Worm (Caenorhabditis elegans) whole organism, L3 larva: Measurements from ENCODE around the gene C39F7.1.

Source experiments
- R02D3.7 ChIP-seq: fragments of 150-350 bp; optimal IDR thresholded peaks from 2 replicates; lab custom pipeline; 2014; ENCODE audit warnings: missing biosample characterization, missing genetic modification characterization
- aly-2 ChIP-seq: fragments of 150-350 bp; optimal IDR thresholded peaks from 2 replicates; lab custom pipeline; 2014; ENCODE audit warnings: missing biosample characterization, missing genetic modification characterization
- ceh-16 ChIP-seq: sonication (generic microtip); optimal IDR thresholded peaks from 2 replicates; lab custom pipeline; 2017; ENCODE audit warnings: missing biosample characterization, missing genetic modification characterization
- ceh-28 ChIP-seq: fragments of 150-350 bp; optimal IDR thresholded peaks from 2 replicates; lab custom pipeline; 2014; ENCODE audit warnings: missing biosample characterization, missing genetic modification reagents, missing genetic modification characterization
- egl-5 ChIP-seq: fragments of 150-350 bp; optimal IDR thresholded peaks from 2 replicates; lab custom pipeline; 2017; ENCODE audit warnings: missing biosample characterization, missing genetic modification reagents, missing genetic modification characterization, inconsistent platforms
- elt-2 ChIP-seq: sonication (generic microtip); optimal IDR thresholded peaks from 2 replicates; lab custom pipeline; 2016; ENCODE audit warnings: missing genetic modification reagents, mild to moderate bottlenecking, missing genetic modification characterization, missing compliant biosample characterization
- elt-3 ChIP-seq, 3 experiments: fragments of 150-350 bp in 1 of 3; sonication (generic microtip) in 2 of 3; optimal IDR thresholded peaks; 2 replicates in 2 of 3; 4 replicates in 1 of 3; lab custom pipeline; 2014 to 2017; ENCODE audit warnings: missing biosample characterization in 3 of 3, missing genetic modification characterization in 3 of 3
- eor-1 ChIP-seq, 2 experiments: fragments of 150-350 bp; optimal IDR thresholded peaks; 2 replicates each; lab custom pipeline; 2014 to 2018; ENCODE audit warnings: missing biosample characterization in 2 of 2, missing genetic modification characterization in 2 of 2
- fkh-10 ChIP-seq: sonication (generic microtip); optimal IDR thresholded peaks from 2 replicates; lab custom pipeline; 2017; ENCODE audit warnings: missing biosample characterization, missing genetic modification reagents, missing genetic modification characterization
- fkh-2 ChIP-seq: fragments of 150-350 bp; optimal IDR thresholded peaks from 2 replicates; lab custom pipeline; 2014; ENCODE audit warnings: missing biosample characterization, missing genetic modification reagents, missing genetic modification characterization
- fos-1 ChIP-seq: fragments of 150-350 bp; optimal IDR thresholded peaks from 2 replicates; lab custom pipeline; 2014; ENCODE audit warnings: missing biosample characterization, missing genetic modification characterization
- hmg-11 ChIP-seq: sonication (generic microtip); optimal IDR thresholded peaks from 2 replicates; lab custom pipeline; 2016; ENCODE audit warnings: missing genetic modification characterization, missing compliant biosample characterization
- lin-39 ChIP-seq: fragments of 150-350 bp; optimal IDR thresholded peaks from 2 replicates; lab custom pipeline; 2018; ENCODE audit warnings: missing biosample characterization, missing genetic modification reagents, missing genetic modification characterization
- lsy-12 ChIP-seq: sonication (generic microtip); optimal IDR thresholded peaks from 2 replicates; lab custom pipeline; 2016; ENCODE audit warnings: mild to moderate bottlenecking, missing genetic modification characterization, missing compliant biosample characterization
- mdl-1 ChIP-seq: fragments of 150-350 bp; optimal IDR thresholded peaks from 2 replicates; lab custom pipeline; 2014; ENCODE audit warnings: missing biosample characterization, missing genetic modification characterization
- mml-1 ChIP-seq: fragments of 150-350 bp; sonication (generic microtip); optimal IDR thresholded peaks from 3 replicates; lab custom pipeline; 2014; ENCODE audit warnings: missing biosample characterization, missing genetic modification characterization
- nfya-1 ChIP-seq: sonication (generic microtip); optimal IDR thresholded peaks from 2 replicates; lab custom pipeline; 2017; ENCODE audit warnings: missing genetic modification characterization, mild to moderate bottlenecking, missing compliant biosample characterization, antibody characterized with exemption, moderate library complexity; ENCODE audit not compliant: insufficient read depth
- nhr-11 ChIP-seq: fragments of 150-350 bp; optimal IDR thresholded peaks from 2 replicates; lab custom pipeline; 2014; ENCODE audit warnings: missing biosample characterization, missing genetic modification characterization
- nhr-12 ChIP-seq: fragments of 150-350 bp; optimal IDR thresholded peaks from 2 replicates; lab custom pipeline; 2014; ENCODE audit warnings: missing biosample characterization, missing genetic modification characterization
- nhr-23 ChIP-seq: fragments of 150-350 bp; optimal IDR thresholded peaks from 2 replicates; lab custom pipeline; 2014; ENCODE audit warnings: missing biosample characterization, missing genetic modification reagents, missing genetic modification characterization
- nhr-25 ChIP-seq: sonication (generic microtip); optimal IDR thresholded peaks from 2 replicates; lab custom pipeline; 2017; ENCODE audit warnings: missing biosample characterization, missing genetic modification characterization
- nhr-28 ChIP-seq: fragments of 150-350 bp; optimal IDR thresholded peaks from 2 replicates; lab custom pipeline; 2014; ENCODE audit warnings: missing biosample characterization, missing genetic modification characterization
- pqm-1 ChIP-seq: fragments of 150-350 bp; optimal IDR thresholded peaks from 2 replicates; lab custom pipeline; 2017; ENCODE audit warnings: missing biosample characterization, missing genetic modification characterization, inconsistent platforms
- sea-2 ChIP-seq: fragments of 150-350 bp; sonication (generic microtip); optimal IDR thresholded peaks from 4 replicates; lab custom pipeline; 2014; ENCODE audit warnings: missing biosample characterization, missing genetic modification reagents, missing genetic modification characterization
- skn-1 ChIP-seq: fragments of 150-350 bp; optimal IDR thresholded peaks from 2 replicates; lab custom pipeline; 2014; ENCODE audit warnings: missing biosample characterization, missing genetic modification characterization
- snpc-4 ChIP-seq: fragments of 150-350 bp; optimal IDR thresholded peaks from 2 replicates; lab custom pipeline; 2014; ENCODE audit warnings: missing biosample characterization, missing genetic modification characterization
- tbx-2 ChIP-seq: sonication (generic microtip); optimal IDR thresholded peaks from 2 replicates; lab custom pipeline; 2016; ENCODE audit warnings: mild to moderate bottlenecking, missing genetic modification characterization, missing compliant biosample characterization
- unc-62 ChIP-seq: fragments of 150-350 bp; sonication (generic microtip); optimal IDR thresholded peaks from 4 replicates; lab custom pipeline; 2014; ENCODE audit warnings: missing biosample characterization, missing genetic modification reagents, missing genetic modification characterization
- zag-1 ChIP-seq: fragments of 150-350 bp; optimal IDR thresholded peaks from 2 replicates; lab custom pipeline; 2014; ENCODE audit warnings: missing biosample characterization, missing genetic modification characterization
- ztf-4 ChIP-seq: fragments of 150-350 bp; optimal IDR thresholded peaks from 2 replicates; lab custom pipeline; 2014; ENCODE audit warnings: missing biosample characterization, missing genetic modification characterization

C39F7.1 gene

ce11 chrV:1277926-1278325 lies 17.8 kb downstream of the C39F7.1 start:
- TF ChIP-seq skn-1 (tag; lab: Kevin White, UChicago) = no peak
- TF ChIP-seq mdl-1 (tag; lab: Kevin White, UChicago) = no peak
- no peak for TF ChIP-seq pqm-1 (tag; lab: Kevin White, UChicago)
- TF ChIP-seq, all 47 proteins: peak for 0

ce11 chrV:1278529-1278928 lies 18.4 kb downstream of the C39F7.1 start:
- no peak for TF ChIP-seq mml-1 (tag; lab: Kevin White, UChicago)
- TF ChIP-seq nhr-28 = no peak
- TF ChIP-seq nfya-1 (tag; lab: Kevin White, UChicago) = no peak
- no peak for TF ChIP-seq fkh-10

- TF ChIP-seq nhr-23 (tag; lab: Kevin White, UChicago) = no peak
- peak; percentile 14 for TF ChIP-seq lin-39 (tag; lab: Kevin White, UChicago)
- TF ChIP-seq egl-5 (tag; lab: Kevin White, UChicago) = peak; percentile 91
- TF ChIP-seq sea-2 (GFP tag; lab: Kevin White, UChicago) = no peak
- peak; percentile 11 for TF ChIP-seq elt-2 (tag; lab: Kevin White, UChicago)
- peak; percentile 74 for TF ChIP-seq nhr-25 (tag; lab: Kevin White, UChicago)
- peak; percentile 48 for TF ChIP-seq hmg-11 (tag; lab: Kevin White, UChicago)
- peak; percentile 50 for TF ChIP-seq pqm-1 (tag; lab: Kevin White, UChicago)
- TF ChIP-seq, all 47 proteins: peak for 6
Observed at ce11 chrV:1285657-1286123, 25.5 kb downstream of the C39F7.1 start, which contains the start of gene tank-1. TSS of gene tank-1 (minus strand) at chrV:1285707.

ce11 chrV:1287276-1287675 lies 27.1 kb downstream of the C39F7.1 start:
- no peak for TF ChIP-seq eor-1 (tag; optimal IDR thresholded peaks at IDR 0.05; lab: Kevin White, UChicago)
- peak; percentile 56 for TF ChIP-seq elt-2 (tag; lab: Kevin White, UChicago)
- TF ChIP-seq fkh-10 = no peak
- no peak for TF ChIP-seq snpc-4
- no peak for TF ChIP-seq fkh-2 (tag; lab: Kevin White, UChicago)

ce11 chrV:1299232-1299631 lies 39.1 kb downstream of the C39F7.1 start, which contains the start of gene egl-2:
TSS of gene egl-2 (minus strand) at chrV:1299332.
- TF ChIP-seq skn-1 (tag; lab: Kevin White, UChicago) (no peak), lin-39 (tag; lab: Kevin White, UChicago) (no peak), elt-2 (tag; lab: Kevin White, UChicago) (no peak), mdl-1 (tag; lab: Kevin White, UChicago) (no peak), elt-3 (tag; optimal IDR thresholded peaks at IDR 0.05; lab: Kevin White, UChicago) (no peak)
- TF ChIP-seq, all 47 proteins: peak for 0

ce11 chrV:1302090-1302489 lies 41.9 kb downstream of the C39F7.1 start:
- TF ChIP-seq tbx-2 (tag; lab: Kevin White, UChicago) (no peak), R02D3.7 (tag; lab: Kevin White, UChicago) (no peak), fkh-10 (no peak), lin-39 (tag; lab: Kevin White, UChicago) (no peak), lsy-12 (tag; lab: Kevin White, UChicago) (no peak), pqm-1 (tag; lab: Kevin White, UChicago) (no peak), ztf-4 (tag; lab: Kevin White, UChicago) (no peak), fkh-2 (tag; lab: Kevin White, UChicago) (no peak), fos-1 (tag; lab: Kevin White, UChicago) (no peak), nhr-11 (no peak), nfya-1 (tag; lab: Kevin White, UChicago) (no peak), sea-2 (GFP tag; lab: Kevin White, UChicago) (no peak)

ce11 chrV:1305846-1306245 lies 45.7 kb downstream of the C39F7.1 start:
- TF ChIP-seq eor-1 (tag; optimal IDR thresholded peaks at IDR 0.05; lab: Kevin White, UChicago) (no peak), aly-2 (tag; lab: Kevin White, UChicago) (no peak), elt-2 (tag; lab: Kevin White, UChicago) (no peak), skn-1 (tag; lab: Kevin White, UChicago) (no peak), ceh-16 (tag; lab: Kevin White, UChicago) (no peak), nhr-12 (tag; lab: Kevin White, UChicago) (no peak), ceh-28 (tag; lab: Kevin White, UChicago) (no peak), zag-1 (tag; lab: Kevin White, UChicago) (no peak), unc-62 (GFP tag; lab: Kevin White, UChicago) (no peak)
- TF ChIP-seq, all 47 proteins: peak for 0
